Fruit fly (Drosophila melanogaster) whole organism, prepupa: ENCODE results near the gene Mau2.

Experiments used
- Blimp-1 ChIP-seq: fragments of 200-800 bp; sonication (Bioruptor generic); optimal IDR thresholded peaks from 3 replicates; lab custom pipeline; 2017; ENCODE audit warnings: missing biosample characterization, missing genetic modification characterization, mild to moderate bottlenecking, moderate library complexity, missing genetic modification reagents
- CG10669 ChIP-seq: fragments of 200-800 bp; sonication (Bioruptor generic); optimal IDR thresholded peaks from 3 replicates; lab custom pipeline; 2018; ENCODE audit warnings: missing biosample characterization, mild to moderate bottlenecking, missing genetic modification characterization, moderate library complexity
- CG11294 ChIP-seq: fragments of 200-800 bp; sonication (Bioruptor generic); IDR thresholded peaks from 2 replicates; pipeline ENCODE4 v1.3.6; 2022; ENCODE audit warnings: missing biosample characterization, missing genetic modification characterization
- CG11762 ChIP-seq: fragments of 200-800 bp; sonication (Bioruptor generic); optimal IDR thresholded peaks from 3 replicates; lab custom pipeline; 2016; ENCODE audit warnings: missing biosample characterization, missing genetic modification characterization; ENCODE audit not compliant: insufficient read depth
- CG11902 ChIP-seq: fragments of 200-800 bp; sonication (Bioruptor generic); optimal IDR thresholded peaks from 3 replicates; lab custom pipeline; 2016; ENCODE audit warnings: missing biosample characterization, missing genetic modification characterization
- CG15336 ChIP-seq: fragments of 200-800 bp; sonication (Bioruptor generic); IDR thresholded peaks from 2 replicates; pipeline ENCODE4 v1.3.6; 2022; ENCODE audit warnings: missing biosample characterization, missing genetic modification characterization
- CG1621 ChIP-seq: fragments of 200-800 bp; sonication (Bioruptor generic); optimal IDR thresholded peaks from 3 replicates; lab custom pipeline; 2018; ENCODE audit warnings: missing biosample characterization, mild to moderate bottlenecking, missing genetic modification characterization
- CG16779 ChIP-seq: fragments of 200-800 bp; sonication (Bioruptor generic); optimal IDR thresholded peaks from 3 replicates; lab custom pipeline; 2017; ENCODE audit warnings: missing biosample characterization, mild to moderate bottlenecking, missing genetic modification characterization
- CG3032 ChIP-seq: fragments of 200-800 bp; optimal IDR thresholded peaks from 2 replicates; lab custom pipeline; 2019; ENCODE audit warnings: missing biosample characterization, mild to moderate bottlenecking, missing genetic modification characterization, moderate library complexity
- CG31627 ChIP-seq: fragments of 200-800 bp; sonication (Bioruptor generic); optimal IDR thresholded peaks from 3 replicates; lab custom pipeline; 2016; ENCODE audit warnings: missing biosample characterization, missing genetic modification characterization
- CG34406 ChIP-seq: fragments of 200-800 bp; sonication (Bioruptor generic); optimal IDR thresholded peaks from 3 replicates; lab custom pipeline; 2016; ENCODE audit warnings: missing biosample characterization, missing genetic modification characterization
- CG3919 ChIP-seq: fragments of 200-800 bp; sonication (Bioruptor generic); optimal IDR thresholded peaks from 3 replicates; lab custom pipeline; 2016; ENCODE audit warnings: missing biosample characterization, missing genetic modification characterization
- CG4318 ChIP-seq: fragments of 200-800 bp; sonication (Bioruptor generic); optimal IDR thresholded peaks from 3 replicates; lab custom pipeline; 2017; ENCODE audit warnings: missing biosample characterization, mild to moderate bottlenecking, missing genetic modification characterization
- CG6163 ChIP-seq: fragments of 200-800 bp; sonication (Bioruptor generic); IDR thresholded peaks from 3 replicates; pipeline ENCODE4 v1.3.6; 2022; ENCODE audit warnings: missing biosample characterization, missing genetic modification characterization
- CG6276 ChIP-seq: fragments of 200-800 bp; sonication (Bioruptor generic); optimal IDR thresholded peaks from 2 replicates; lab custom pipeline; 2017; ENCODE audit warnings: missing biosample characterization, mild to moderate bottlenecking, missing genetic modification characterization
- CG6792 ChIP-seq: fragments of 200-800 bp; sonication (Bioruptor generic); optimal IDR thresholded peaks from 3 replicates; lab custom pipeline; 2016; ENCODE audit warnings: missing biosample characterization, missing genetic modification characterization
- CG6808 ChIP-seq: fragments of 200-800 bp; sonication (Bioruptor generic); optimal IDR thresholded peaks from 3 replicates; lab custom pipeline; 2017; ENCODE audit warnings: missing biosample characterization, missing genetic modification characterization, mild to moderate bottlenecking, moderate library complexity, missing genetic modification reagents
- CG6854 ChIP-seq: fragments of 200-800 bp; sonication (Bioruptor generic); optimal IDR thresholded peaks from 2 replicates; lab custom pipeline; 2017; ENCODE audit warnings: missing biosample characterization, mild to moderate bottlenecking, missing genetic modification characterization
- CG7368 ChIP-seq: fragments of 200-800 bp; sonication (Bioruptor generic); optimal IDR thresholded peaks from 3 replicates; lab custom pipeline; 2016; ENCODE audit warnings: missing biosample characterization, missing genetic modification characterization
- CG8632 ChIP-seq: fragments of 200-800 bp; sonication (Bioruptor generic); optimal IDR thresholded peaks from 3 replicates; lab custom pipeline; 2016; ENCODE audit warnings: missing biosample characterization, missing genetic modification characterization
- CG9139 ChIP-seq: fragments of 200-800 bp; sonication (Bioruptor generic); optimal IDR thresholded peaks from 3 replicates; lab custom pipeline; 2017; ENCODE audit warnings: missing biosample characterization, mild to moderate bottlenecking, missing genetic modification characterization
- Eip78C ChIP-seq: fragments of 200-800 bp; sonication (Bioruptor generic); peaks from one replicate; lab custom pipeline; 2016; ENCODE audit warnings: missing biosample characterization, missing genetic modification characterization
- Ets21C ChIP-seq: fragments of 200-800 bp; sonication (Bioruptor generic); optimal IDR thresholded peaks from 3 replicates; lab custom pipeline; 2016; ENCODE audit warnings: missing biosample characterization, missing genetic modification characterization
- Gug ChIP-seq: fragments of 200-800 bp; sonication (Bioruptor generic); IDR thresholded peaks from 2 replicates; pipeline ENCODE4 v1.3.6; 2022; ENCODE audit warnings: missing biosample characterization, missing genetic modification characterization
- Hr38 ChIP-seq: sonication (Bioruptor generic); optimal IDR thresholded peaks from 2 replicates; lab custom pipeline; 2016; ENCODE audit warnings: missing biosample characterization, missing genetic modification characterization
- Hr39 ChIP-seq: fragments of 200-800 bp; sonication (Bioruptor generic); optimal IDR thresholded peaks from 2 replicates; lab custom pipeline; 2016; ENCODE audit warnings: missing biosample characterization, missing genetic modification characterization
- Hr4 ChIP-seq: fragments of 200-800 bp; sonication (Bioruptor generic); optimal IDR thresholded peaks from 3 replicates; lab custom pipeline; 2016; ENCODE audit warnings: missing biosample characterization, missing genetic modification characterization
- Lpt ChIP-seq: fragments of 200-800 bp; sonication (Bioruptor generic); optimal IDR thresholded peaks from 3 replicates; lab custom pipeline; 2016; ENCODE audit warnings: missing biosample characterization, missing genetic modification characterization
- Met ChIP-seq: fragments of 200-800 bp; sonication (Bioruptor generic); optimal IDR thresholded peaks from 3 replicates; lab custom pipeline; 2016; ENCODE audit warnings: missing biosample characterization, missing genetic modification characterization
- Sox102F ChIP-seq: fragments of 200-800 bp; sonication (Bioruptor generic); optimal IDR thresholded peaks from 2 replicates; lab custom pipeline; 2016; ENCODE audit warnings: missing biosample characterization, mild to moderate bottlenecking, missing genetic modification characterization
- Sox14 ChIP-seq: fragments of 200-800 bp; sonication (Bioruptor generic); optimal IDR thresholded peaks from 3 replicates; lab custom pipeline; 2016; ENCODE audit warnings: missing biosample characterization, missing genetic modification characterization
- Sox15 ChIP-seq: fragments of 200-800 bp; sonication (Bioruptor generic); optimal IDR thresholded peaks from 3 replicates; lab custom pipeline; 2016; ENCODE audit warnings: missing biosample characterization, missing genetic modification characterization
- acj6 ChIP-seq: fragments of 200-800 bp; sonication (Bioruptor generic); optimal IDR thresholded peaks from 3 replicates; lab custom pipeline; 2016; ENCODE audit warnings: missing biosample characterization, missing genetic modification characterization
- dac ChIP-seq: fragments of 200-800 bp; sonication (Bioruptor generic); optimal IDR thresholded peaks from 2 replicates; lab custom pipeline; 2017; ENCODE audit warnings: missing biosample characterization, mild to moderate bottlenecking, missing genetic modification characterization
- dsx ChIP-seq: fragments of 200-800 bp; optimal IDR thresholded peaks from 3 replicates; lab custom pipeline; 2019; ENCODE audit warnings: missing biosample characterization, mild to moderate bottlenecking, missing genetic modification characterization, moderate library complexity; ENCODE audit not compliant: poor library complexity, severe bottlenecking
- eg ChIP-seq: fragments of 200-800 bp; sonication (Bioruptor generic); IDR thresholded peaks from 3 replicates; pipeline ENCODE4 v1.3.6; 2022; ENCODE audit warnings: missing biosample characterization, missing genetic modification characterization
- fd59A ChIP-seq: fragments of 200-800 bp; sonication (Bioruptor generic); optimal IDR thresholded peaks from 2 replicates; lab custom pipeline; 2017; ENCODE audit warnings: missing biosample characterization, mild to moderate bottlenecking, missing genetic modification characterization, missing genetic modification reagents
- fd85E ChIP-seq: fragments of 200-800 bp; sonication (Bioruptor generic); optimal IDR thresholded peaks from 3 replicates; lab custom pipeline; 2016; ENCODE audit warnings: missing biosample characterization, missing genetic modification characterization
- lz ChIP-seq: fragments of 200-800 bp; sonication (Bioruptor generic); optimal IDR thresholded peaks from 3 replicates; lab custom pipeline; 2016; ENCODE audit warnings: missing biosample characterization, missing genetic modification characterization
- pdm3 ChIP-seq: fragments of 200-800 bp; sonication (Bioruptor generic); optimal IDR thresholded peaks from 3 replicates; lab custom pipeline; 2016; ENCODE audit warnings: missing biosample characterization, missing genetic modification characterization
- salr ChIP-seq, 2 experiments: fragments of 200-800 bp; sonication (Bioruptor generic); optimal IDR thresholded peaks; 3 replicates each; lab custom pipeline; 2016 to 2018; ENCODE audit warnings: missing biosample characterization in 2 of 2, missing genetic modification characterization in 2 of 2, mild to moderate bottlenecking in 1 of 2
- spab ChIP-seq: fragments of 200-800 bp; sonication (Bioruptor generic); optimal IDR thresholded peaks from 2 replicates; lab custom pipeline; 2017; ENCODE audit warnings: missing biosample characterization, mild to moderate bottlenecking, missing genetic modification characterization, missing genetic modification reagents
- ss ChIP-seq, 2 experiments: fragments of 200-800 bp; sonication (Bioruptor generic); optimal IDR thresholded peaks; 2 replicates in 1 of 2; 3 replicates in 1 of 2; lab custom pipeline; 2017 to 2018; ENCODE audit warnings: mild to moderate bottlenecking in 2 of 2, missing biosample characterization in 2 of 2, missing genetic modification characterization in 2 of 2, moderate library complexity in 1 of 2
- svp ChIP-seq: fragments of 200-800 bp; sonication (Bioruptor generic); peaks from one replicate; lab custom pipeline; 2016; ENCODE audit warnings: missing biosample characterization, missing genetic modification characterization
- topi ChIP-seq: fragments of 200-800 bp; sonication (Bioruptor generic); optimal IDR thresholded peaks from 3 replicates; lab custom pipeline; 2016; ENCODE audit warnings: missing biosample characterization, missing genetic modification characterization
- vri ChIP-seq: fragments of 200-800 bp; sonication (Bioruptor generic); optimal IDR thresholded peaks from 3 replicates; lab custom pipeline; 2016; ENCODE audit warnings: missing biosample characterization, mild to moderate bottlenecking, missing genetic modification characterization

The Mau2 gene

DNA sequence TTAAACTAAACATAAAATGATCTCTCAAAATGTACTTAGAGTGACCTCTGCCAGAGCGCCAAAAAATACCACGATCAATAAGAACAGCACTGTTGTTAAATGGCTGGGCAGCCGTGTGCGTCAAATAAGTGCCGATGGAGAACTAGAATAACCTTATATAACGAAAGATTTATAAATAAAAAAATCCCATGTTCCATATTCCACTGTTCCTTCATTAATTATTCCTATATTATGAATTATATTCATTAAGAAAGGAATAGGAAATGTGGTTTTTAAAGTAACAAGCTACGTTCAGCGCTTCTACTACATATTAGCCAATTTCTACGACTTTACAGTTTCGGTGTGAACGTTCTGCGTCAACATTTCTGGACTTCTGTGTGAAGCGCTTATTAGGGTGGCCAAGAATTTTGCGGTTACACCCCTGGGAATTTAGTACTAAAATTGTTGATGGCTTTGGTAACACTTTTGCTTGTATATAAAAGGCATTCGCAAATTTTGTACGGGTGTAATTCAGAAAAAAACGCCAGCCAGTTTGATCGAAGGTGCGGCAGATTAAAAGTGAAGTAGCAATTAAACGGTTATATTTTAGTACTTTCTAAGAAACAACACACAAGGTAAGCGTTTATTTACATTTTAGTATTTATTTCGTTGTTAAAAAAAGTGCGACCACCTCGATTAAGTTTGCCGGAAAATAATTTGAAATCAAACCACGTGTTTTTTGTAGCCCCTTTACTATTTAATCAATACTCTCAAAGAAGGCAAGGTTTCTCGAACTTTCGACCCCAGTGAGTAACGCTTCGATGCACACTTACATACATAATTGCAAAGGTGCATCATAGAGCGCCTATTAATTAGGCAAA is 33.4 kb downstream of the Mau2 start, which contains the start of the genes tefu and Hsc70-4 (continued):
- TF ChIP-seq CG10669 (GFP tag; lab: Kevin White, UChicago) (no peak), eg (peak; percentile 81), Met (GFP tag; lab: Kevin White, UChicago) (no peak), topi (GFP tag; lab: Kevin White, UChicago) (no peak), svp (GFP tag; lab: Kevin White, UChicago) (peak; percentile 71), Hr39 (GFP tag; lab: Kevin White, UChicago) (peak; percentile 88), Sox14 (GFP tag; lab: Kevin White, UChicago) (no peak), dac (GFP tag; lab: Kevin White, UChicago) (peak; percentile 33), CG7368 (GFP tag; lab: Kevin White, UChicago) (no peak), spab (no peak), acj6 (no peak), fd59A (GFP tag; lab: Kevin White, UChicago) (peak; percentile 42), Ets21C (GFP tag; lab: Kevin White, UChicago) (peak; percentile 81), CG6808 (GFP tag; lab: Kevin White, UChicago) (no peak), CG11902 (GFP tag; lab: Kevin White, UChicago) (peak; percentile 76), CG6854 (GFP tag; lab: Kevin White, UChicago) (peak; percentile 26), CG31627 (GFP tag; lab: Kevin White, UChicago) (peak; percentile 87), vri (GFP tag; lab: Kevin White, UChicago) (no peak), fd85E (GFP tag; lab: Kevin White, UChicago) (no peak), lz (GFP tag; lab: Kevin White, UChicago) (peak; percentile 74), Gug (GFP tag; lab: Robert Waterston, UW) (peak; percentile 72), CG16779 (peak; percentile 6), CG11762 (peak; percentile 31), CG9139 (GFP tag; lab: Kevin White, UChicago) (no peak), salr (GFP tag; optimal IDR thresholded peaks at IDR 0.05; lab: Kevin White, UChicago) (peak in 1 of 2 experiments; percentile 60), Lpt (GFP tag; lab: Kevin White, UChicago) (no peak), CG1621 (no peak), CG34406 (no peak), ss (GFP tag; optimal IDR thresholded peaks at IDR 0.05; lab: Kevin White, UChicago) (no peak)
- TF ChIP-seq, all 60 proteins: peak for 29

DNA sequence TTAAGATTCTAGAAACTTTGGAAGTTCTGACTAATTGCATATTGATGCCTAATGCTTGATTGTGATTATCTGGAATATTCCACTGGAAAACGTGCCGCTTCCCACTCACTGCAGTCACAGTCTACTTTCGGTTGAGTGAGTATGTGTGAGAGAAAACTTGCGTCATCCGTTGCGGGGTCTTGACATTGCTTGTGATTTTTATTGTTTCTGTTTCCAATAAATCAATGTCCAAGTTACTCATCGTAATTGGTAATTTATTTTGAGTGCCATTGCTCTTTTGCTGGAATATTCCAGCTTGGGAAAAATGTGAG is 34.0 kb downstream of the Mau2 start:
- TF ChIP-seq vri (GFP tag; lab: Kevin White, UChicago) (peak; percentile 41), CG15336 (GFP tag; lab: Robert Waterston, UW) (no peak)

DNA sequence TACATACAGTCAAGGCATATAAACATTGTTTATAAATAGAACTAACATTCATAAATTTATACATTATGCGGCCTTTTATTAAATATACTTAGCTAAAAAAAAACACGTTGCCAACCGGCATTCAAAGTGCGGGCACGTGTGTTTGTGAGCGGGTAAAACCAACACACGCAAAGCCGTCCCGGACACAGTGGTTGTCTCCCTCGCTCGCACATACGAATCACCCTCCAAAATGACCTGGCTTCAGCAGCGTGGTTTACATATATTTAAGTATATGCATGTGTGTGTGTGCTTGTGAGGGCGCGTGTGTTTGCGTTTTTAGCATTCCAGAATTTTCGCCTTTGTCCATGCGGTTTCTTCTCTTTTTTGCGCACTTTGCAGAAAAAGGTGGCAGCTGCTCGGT is 34.4 kb downstream of the Mau2 start:
- TF ChIP-seq CG6792 (GFP tag; lab: Kevin White, UChicago) (no peak), Sox14 (GFP tag; lab: Kevin White, UChicago) (peak; percentile 84), Met (GFP tag; lab: Kevin White, UChicago) (peak; percentile 41), CG31627 (GFP tag; lab: Kevin White, UChicago) (no peak), Blimp-1 (GFP tag; lab: Kevin White, UChicago) (no peak), Eip78C (peak; percentile 73), CG8632 (GFP tag; lab: Kevin White, UChicago) (no peak), CG3919 (GFP tag; lab: Kevin White, UChicago) (peak; percentile 14), dsx (GFP tag; lab: Kevin White, UChicago) (no peak), CG6276 (no peak), Hr38 (GFP tag; lab: Kevin White, UChicago) (no peak), CG11762 (no peak), CG4318 (GFP tag; lab: Kevin White, UChicago) (no peak), Hr4 (GFP tag; lab: Kevin White, UChicago) (no peak), Lpt (GFP tag; lab: Kevin White, UChicago) (no peak), vri (GFP tag; lab: Kevin White, UChicago) (peak; percentile 50), CG11294 (GFP tag; lab: Robert Waterston, UW) (no peak), CG6163 (peak; percentile 60), Sox15 (GFP tag; lab: Kevin White, UChicago) (no peak), Sox102F (GFP tag; lab: Kevin White, UChicago) (peak; percentile 33), CG7368 (GFP tag; lab: Kevin White, UChicago) (no peak), CG11902 (GFP tag; lab: Kevin White, UChicago) (no peak), pdm3 (GFP tag; lab: Kevin White, UChicago) (peak; percentile 2), CG3032 (tag; lab: Kevin White, UChicago) (no peak), svp (GFP tag; lab: Kevin White, UChicago) (peak; percentile 91), dac (GFP tag; lab: Kevin White, UChicago) (no peak), CG15336 (GFP tag; lab: Robert Waterston, UW) (peak; percentile 21; the same call in 1 of the 2 replicates)
